Worm (Caenorhabditis elegans) whole organism, L4 larva: Measurements from ENCODE around the gene fbxa-96.
A peak's percentile ranks its signal among the peaks of the same experiment; 100 is the strongest.

Experiments used
- T20F7.1 ChIP-seq: fragments of 200-800 bp; sonication (Bioruptor generic); optimal IDR thresholded peaks from 2 replicates; lab custom pipeline; 2018; ENCODE audit warnings: mild to moderate bottlenecking, missing genetic modification characterization, missing compliant biosample characterization
- Y75B8A.6 ChIP-seq: fragments of 200-800 bp; sonication (Bioruptor generic); IDR thresholded peaks from 2 replicates; pipeline ENCODE4 v1.3.6; 2022; ENCODE audit warnings: missing genetic modification reagents, missing genetic modification characterization, missing compliant biosample characterization
- mdl-1 ChIP-seq, 2 experiments: fragments of 150-350 bp in 1 of 2; sonication (generic microtip) in 1 of 2; optimal IDR thresholded peaks; 2 replicates each; lab custom pipeline; 2014 to 2017; ENCODE audit warnings: missing biosample characterization in 2 of 2, missing genetic modification characterization in 2 of 2
- nhr-25 ChIP-seq: sonication (generic microtip); optimal IDR thresholded peaks from 2 replicates; lab custom pipeline; 2017; ENCODE audit warnings: missing genetic modification characterization, mild to moderate bottlenecking, missing compliant biosample characterization, antibody characterized with exemption, moderate library complexity, borderline replicate concordance; ENCODE audit not compliant: insufficient read depth
- ztf-11 ChIP-seq: fragments of 150-350 bp; optimal IDR thresholded peaks from 2 replicates; lab custom pipeline; 2014; ENCODE audit warnings: missing biosample characterization, missing genetic modification characterization

ce11 chrX:15079406-15079805, 19.2 kb upstream of the fbxa-96 start:
- TF ChIP-seq nhr-25, result no peak
- TF ChIP-seq T20F7.1 (GFP tag; lab: Kevin White, UChicago), result no peak
- TF ChIP-seq ztf-11 (tag; lab: Kevin White, UChicago), result no peak
- TF ChIP-seq Y75B8A.6 (GFP tag; lab: Robert Waterston, UW), result no peak
- TF ChIP-seq mdl-1 (tag; optimal IDR thresholded peaks at IDR 0.05; lab: Kevin White, UChicago), result peak; percentile 47 to 56
